Worm (Caenorhabditis elegans) whole organism, midembryonic: ENCODE results near the gene cki-1.

Experiments used
- T22C8.4 ChIP-seq: fragments of 200-800 bp; sonication (Bioruptor generic); IDR thresholded peaks from 2 replicates; pipeline ENCODE4 v1.3.6; 2022; ENCODE audit warnings: missing genetic modification characterization, missing compliant biosample characterization
- cog-1 ChIP-seq: sonication (generic microtip); optimal IDR thresholded peaks from 2 replicates; lab custom pipeline; 2016; ENCODE audit warnings: missing genetic modification characterization, missing compliant biosample characterization
- flt-1 ChIP-seq: fragments of 200-800 bp; sonication (Bioruptor generic); IDR thresholded peaks from 2 replicates; pipeline ENCODE4 v1.3.6; 2022; ENCODE audit warnings: missing genetic modification characterization, missing compliant biosample characterization
- klf-2 ChIP-seq: fragments of 200-800 bp; sonication (Bioruptor generic); conservative IDR thresholded peaks from 2 replicates; pipeline ENCODE4 v1.3.6; 2022; ENCODE audit warnings: missing genetic modification reagents, missing genetic modification characterization, missing compliant biosample characterization
- med-1 ChIP-seq: sonication (generic microtip); optimal IDR thresholded peaks from 2 replicates; lab custom pipeline; 2017; ENCODE audit warnings: missing genetic modification characterization, mild to moderate bottlenecking, missing compliant biosample characterization, antibody characterized with exemption, missing genetic modification reagents; ENCODE audit not compliant: insufficient read depth
- ref-1 ChIP-seq: fragments of 200-800 bp; sonication (Bioruptor generic); conservative IDR thresholded peaks from 2 replicates; pipeline ENCODE4 v1.3.6; 2022; ENCODE audit warnings: missing genetic modification reagents, missing genetic modification characterization, missing compliant biosample characterization
- tab-1 ChIP-seq: fragments of 200-800 bp; sonication (Bioruptor generic); IDR thresholded peaks from 2 replicates; pipeline ENCODE4 v1.3.6; 2022; ENCODE audit warnings: missing genetic modification characterization, missing compliant biosample characterization
- ztf-23 ChIP-seq: fragments of 200-800 bp; sonication (Bioruptor generic); IDR thresholded peaks from 2 replicates; pipeline ENCODE4 v1.3.6; 2022; ENCODE audit warnings: missing genetic modification reagents, missing genetic modification characterization, missing compliant biosample characterization
- ztf-29 ChIP-seq: fragments of 200-800 bp; sonication (Bioruptor generic); IDR thresholded peaks from 2 replicates; pipeline ENCODE4 v1.3.6; 2022; ENCODE audit warnings: missing genetic modification reagents, missing genetic modification characterization, missing compliant biosample characterization

Gene cki-1

ce11 chrII:7836613-7837226, 25.7 kb downstream of the cki-1 start:
- no peak for TF ChIP-seq ztf-29 (GFP tag; lab: Robert Waterston, UW)
- TF ChIP-seq T22C8.4 (GFP tag; lab: Robert Waterston, UW) = no peak
- TF ChIP-seq tab-1 = no peak
- no peak for TF ChIP-seq ref-1
- no peak for TF ChIP-seq cog-1 (tag; lab: Kevin White, UChicago)
- no peak for TF ChIP-seq flt-1 (GFP tag; lab: Robert Waterston, UW)
- TF ChIP-seq med-1 = no peak
- TF ChIP-seq klf-2 (GFP tag; lab: Robert Waterston, UW) = no peak
- no peak for TF ChIP-seq ztf-23 (GFP tag; lab: Robert Waterston, UW)

DNA sequence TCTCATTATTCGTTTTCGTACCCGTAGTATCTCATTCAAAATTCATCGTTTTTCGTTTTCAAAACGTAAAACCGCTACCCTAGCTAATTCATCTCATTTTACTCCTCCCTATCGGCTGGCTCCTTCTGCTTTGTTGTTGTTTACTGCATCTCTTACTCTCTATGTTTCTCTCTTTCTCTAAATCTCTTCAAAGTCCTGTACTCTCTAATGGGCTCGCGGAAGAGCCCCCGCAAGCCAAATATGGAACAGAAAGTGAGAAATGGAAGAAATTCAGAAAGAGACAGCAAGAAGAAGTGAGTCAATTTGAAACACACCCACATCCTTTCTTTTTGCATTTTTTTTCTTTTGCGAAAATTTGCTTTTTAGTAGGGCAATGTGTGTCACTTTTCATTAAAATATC, 27.6 kb downstream of the cki-1 start:
- TF ChIP-seq ztf-29 (GFP tag; lab: Robert Waterston, UW) = no peak
- no peak for TF ChIP-seq med-1
- TF ChIP-seq ref-1 = no peak
- TF ChIP-seq T22C8.4 (GFP tag; lab: Robert Waterston, UW) = no peak
- no peak for TF ChIP-seq ztf-23 (GFP tag; lab: Robert Waterston, UW)
- no peak for TF ChIP-seq tab-1
- no peak for TF ChIP-seq klf-2 (GFP tag; lab: Robert Waterston, UW)
- TF ChIP-seq flt-1 (GFP tag; lab: Robert Waterston, UW) = no peak
- TF ChIP-seq cog-1 (tag; lab: Kevin White, UChicago) = no peak

DNA sequence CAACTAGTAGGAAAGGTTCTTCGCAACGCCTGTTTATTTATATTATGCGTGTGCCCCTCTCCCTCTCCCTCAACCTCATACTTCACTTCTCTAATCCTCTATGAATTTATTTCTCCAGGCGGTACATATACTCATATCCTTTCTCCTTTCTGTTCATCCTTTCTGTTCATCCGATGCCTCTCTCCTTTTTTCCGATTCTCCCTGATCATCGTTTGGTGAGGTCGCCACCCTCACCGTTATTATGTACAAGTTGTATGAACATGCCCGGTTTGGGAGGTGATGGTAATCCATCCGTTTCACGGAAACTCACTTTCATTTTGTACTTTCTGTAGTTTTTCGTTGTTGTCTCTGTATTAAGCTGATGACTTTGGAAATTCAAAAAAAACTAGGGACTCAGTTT, 28.7 kb downstream of the cki-1 start:
- TF ChIP-seq T22C8.4 (GFP tag; lab: Robert Waterston, UW) (no peak), klf-2 (GFP tag; lab: Robert Waterston, UW) (no peak), med-1 (no peak), tab-1 (no peak), ref-1 (no peak), ztf-23 (GFP tag; lab: Robert Waterston, UW) (no peak), cog-1 (tag; lab: Kevin White, UChicago) (no peak), flt-1 (GFP tag; lab: Robert Waterston, UW) (no peak), ztf-29 (GFP tag; lab: Robert Waterston, UW) (no peak)

ce11 chrII:7842053-7842452, 31.0 kb downstream of the cki-1 start, which contains the start of gene klp-3:
klp-3 (plus strand) TSS chrII:7842353.
- TF ChIP-seq flt-1 (GFP tag; lab: Robert Waterston, UW) (no peak), ref-1 (no peak), ztf-23 (GFP tag; lab: Robert Waterston, UW) (no peak), med-1 (no peak), T22C8.4 (GFP tag; lab: Robert Waterston, UW) (no peak), cog-1 (tag; lab: Kevin White, UChicago) (no peak), tab-1 (no peak), ztf-29 (GFP tag; lab: Robert Waterston, UW) (no peak)

DNA sequence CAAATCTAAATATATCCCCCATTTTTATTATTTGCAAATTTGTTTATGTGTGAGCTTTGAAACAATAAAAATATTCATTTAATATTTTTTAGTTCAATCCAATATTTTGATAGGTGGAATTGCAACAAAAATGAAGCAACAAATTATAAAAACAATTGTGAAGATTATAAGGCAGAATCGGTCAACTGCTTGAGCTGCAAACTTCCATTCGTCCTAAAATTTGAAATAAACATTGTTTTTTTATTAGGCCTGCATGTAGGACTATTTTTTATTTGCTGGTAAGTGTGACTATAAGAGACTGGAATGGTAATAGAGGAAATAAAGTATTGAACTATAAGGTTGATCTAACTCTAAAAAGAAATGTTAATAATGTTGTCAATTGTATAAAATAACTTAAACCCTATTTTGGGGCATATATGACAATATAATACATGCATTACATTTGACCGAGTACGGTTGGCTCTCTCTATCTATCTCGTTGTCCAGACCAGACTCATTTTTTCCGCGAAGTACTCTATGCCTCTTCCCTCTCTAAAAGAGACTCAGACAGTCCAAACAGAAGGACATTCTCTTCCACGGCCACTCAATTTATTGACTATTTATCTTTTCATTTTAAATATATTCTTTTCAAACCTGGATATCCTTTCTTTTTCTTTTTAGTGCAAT, 34.7 kb downstream of the cki-1 start, which contains the start of gene T09A5.4:
T09A5.4 (plus strand) TSS at position 616 of the 666 bp plus-strand sequence.
- TF ChIP-seq T22C8.4 (GFP tag; lab: Robert Waterston, UW) (no peak), flt-1 (GFP tag; lab: Robert Waterston, UW) (no peak), tab-1 (no peak), klf-2 (GFP tag; lab: Robert Waterston, UW) (no peak), ztf-23 (GFP tag; lab: Robert Waterston, UW) (no peak), ztf-29 (GFP tag; lab: Robert Waterston, UW) (no peak), ref-1 (no peak), cog-1 (tag; lab: Kevin White, UChicago) (no peak), med-1 (no peak)

ce11 chrII:7849697-7850096, 38.7 kb downstream of the cki-1 start, which contains the start of gene acr-7:
acr-7 (minus strand) TSS chrII:7849797.
- TF ChIP-seq ref-1 (no peak), med-1 (no peak), klf-2 (GFP tag; lab: Robert Waterston, UW) (no peak), cog-1 (tag; lab: Kevin White, UChicago) (no peak), tab-1 (no peak), flt-1 (GFP tag; lab: Robert Waterston, UW) (no peak)

- TF ChIP-seq ref-1 = no peak
- no peak for TF ChIP-seq T22C8.4 (GFP tag; lab: Robert Waterston, UW)
- TF ChIP-seq med-1 = no peak
- no peak for TF ChIP-seq tab-1
- no peak for TF ChIP-seq ztf-23 (GFP tag; lab: Robert Waterston, UW)
- no peak for TF ChIP-seq flt-1 (GFP tag; lab: Robert Waterston, UW)
- TF ChIP-seq ztf-29 (GFP tag; lab: Robert Waterston, UW) = no peak
- no peak for TF ChIP-seq cog-1 (tag; lab: Kevin White, UChicago)
- TF ChIP-seq klf-2 (GFP tag; lab: Robert Waterston, UW) = no peak
Observed at ce11 chrII:7850575-7850974, 39.5 kb downstream of the cki-1 start.

DNA sequence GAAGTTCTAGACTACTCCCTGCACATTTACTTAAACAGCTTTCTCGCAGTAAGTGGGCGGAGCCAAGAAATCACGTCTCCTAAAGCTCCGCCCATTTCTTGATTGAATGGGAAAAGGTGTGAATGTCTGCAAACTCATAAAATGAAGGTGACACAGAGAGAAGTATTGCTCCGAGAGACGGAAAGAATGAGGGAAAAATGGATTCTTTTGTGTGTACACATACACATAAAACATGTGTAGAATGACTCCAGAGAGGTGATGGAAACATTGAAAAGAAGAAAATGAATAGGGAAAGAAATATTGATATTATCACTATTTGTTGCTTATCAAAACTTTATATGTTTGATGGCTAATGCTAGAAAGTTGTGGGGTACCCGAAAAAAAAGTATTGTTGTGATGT, 40.4 kb downstream of the cki-1 start:
- no peak for TF ChIP-seq klf-2 (GFP tag; lab: Robert Waterston, UW)
- TF ChIP-seq ztf-23 (GFP tag; lab: Robert Waterston, UW) = no peak
- no peak for TF ChIP-seq T22C8.4 (GFP tag; lab: Robert Waterston, UW)
- TF ChIP-seq ref-1 = no peak
- TF ChIP-seq cog-1 (tag; lab: Kevin White, UChicago) = no peak
- no peak for TF ChIP-seq tab-1
- TF ChIP-seq flt-1 (GFP tag; lab: Robert Waterston, UW) = no peak
- no peak for TF ChIP-seq med-1
- TF ChIP-seq ztf-29 (GFP tag; lab: Robert Waterston, UW) = no peak

DNA sequence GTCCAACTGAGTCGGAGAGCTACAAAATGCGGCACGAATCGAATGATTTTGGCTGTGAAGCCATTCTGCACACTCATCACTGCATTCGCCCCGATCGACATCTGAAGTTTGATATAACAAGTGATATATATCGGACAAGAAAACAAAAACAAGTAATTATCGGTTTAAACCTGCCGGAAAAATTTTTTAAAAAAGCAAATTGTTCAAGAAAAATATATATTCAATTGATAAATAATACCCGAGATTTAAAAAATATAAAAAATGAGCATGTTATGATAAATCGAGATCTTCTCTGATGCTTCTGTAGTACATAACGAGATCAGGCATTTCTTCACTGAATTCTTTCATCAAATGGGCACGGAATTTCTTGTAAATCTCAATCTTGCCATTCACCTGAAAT, 42.6 kb downstream of the cki-1 start, which contains the start of gene T09A5.5:
T09A5.5 (minus strand) TSS at position 101 of the 400 bp plus-strand sequence.
- TF ChIP-seq T22C8.4 (GFP tag; lab: Robert Waterston, UW) (no peak), cog-1 (tag; lab: Kevin White, UChicago) (no peak), klf-2 (GFP tag; lab: Robert Waterston, UW) (no peak), tab-1 (no peak), ztf-29 (GFP tag; lab: Robert Waterston, UW) (no peak), flt-1 (GFP tag; lab: Robert Waterston, UW) (no peak), ztf-23 (GFP tag; lab: Robert Waterston, UW) (no peak), ref-1 (no peak), med-1 (no peak)
